Worm (Caenorhabditis elegans): Measurements from ENCODE around the gene BE10.1.

ce11 chrIII:12807726-12808125 is 18.4 kb upstream of the BE10.1 start, which contains the start of gene BE10.3:
- no peak for TF ChIP-seq flt-1 (GFP tag; IDR thresholded peaks at IDR 0.05)
- no peak for TF ChIP-seq ref-1 (GFP tag; conservative IDR thresholded peaks at IDR 0.05)
- no peak for TF ChIP-seq ztf-23 (GFP tag; IDR thresholded peaks at IDR 0.05)
- no peak for TF ChIP-seq klf-2 (GFP tag; conservative IDR thresholded peaks at IDR 0.05)
- TF ChIP-seq med-1 (GFP tag; optimal IDR thresholded peaks at IDR 0.05; ENCODE audit: insufficient read depth): no peak
- no peak for TF ChIP-seq ztf-29 (GFP tag; IDR thresholded peaks at IDR 0.05)
- TF ChIP-seq cog-1 (tag; optimal IDR thresholded peaks at IDR 0.05): no peak
- no peak for TF ChIP-seq tab-1 (GFP tag; IDR thresholded peaks at IDR 0.05)
